Worm (Caenorhabditis elegans) whole organism, L2 larva: ENCODE data around the gene F09C8.1.

Source experiments
- R02D3.7 ChIP-seq: fragments of 150-350 bp; optimal IDR thresholded peaks from 2 replicates; lab custom pipeline; 2014; ENCODE audit warnings: missing biosample characterization, missing genetic modification characterization
- ama-1 ChIP-seq: fragments of 150-350 bp; optimal IDR thresholded peaks from 2 replicates; lab custom pipeline; 2018; ENCODE audit warnings: inconsistent platforms
- elt-3 ChIP-seq: sonication (generic microtip); optimal IDR thresholded peaks from 2 replicates; lab custom pipeline; 2017; ENCODE audit warnings: missing biosample characterization, missing genetic modification characterization
- fos-1 ChIP-seq: fragments of 150-350 bp; optimal IDR thresholded peaks from 2 replicates; lab custom pipeline; 2014; ENCODE audit warnings: missing biosample characterization, missing genetic modification characterization
- lin-13 ChIP-seq: fragments of 150-350 bp; optimal IDR thresholded peaks from 2 replicates; lab custom pipeline; 2014; ENCODE audit warnings: missing biosample characterization, missing genetic modification reagents, missing genetic modification characterization
- lsy-2 ChIP-seq, 2 experiments: fragments of 150-350 bp in 1 of 2; sonication (generic microtip) in 1 of 2; optimal IDR thresholded peaks; 2 replicates each; lab custom pipeline; 2014 to 2017; ENCODE audit warnings: missing biosample characterization in 2 of 2, missing genetic modification characterization in 2 of 2
- mab-5 ChIP-seq: fragments of 150-350 bp; optimal IDR thresholded peaks from 2 replicates; lab custom pipeline; 2014; ENCODE audit warnings: missing biosample characterization, missing genetic modification characterization
- nhr-237 ChIP-seq: fragments of 150-350 bp; optimal IDR thresholded peaks from 2 replicates; lab custom pipeline; 2014; ENCODE audit warnings: missing biosample characterization, missing genetic modification characterization
- nhr-25 ChIP-seq: fragments of 150-350 bp; sonication (generic microtip); optimal IDR thresholded peaks from 3 replicates; lab custom pipeline; 2014; ENCODE audit warnings: missing biosample characterization, missing genetic modification characterization
- skn-1 ChIP-seq: sonication (generic microtip); optimal IDR thresholded peaks from 2 replicates; lab custom pipeline; 2017; ENCODE audit warnings: missing biosample characterization, missing genetic modification characterization
- unc-39 ChIP-seq: fragments of 150-350 bp; optimal IDR thresholded peaks from 2 replicates; lab custom pipeline; 2014; ENCODE audit warnings: missing biosample characterization, missing genetic modification characterization
- unc-55 ChIP-seq: fragments of 150-350 bp; sonication (generic microtip); optimal IDR thresholded peaks from 3 replicates; lab custom pipeline; 2014; ENCODE audit warnings: missing biosample characterization, missing genetic modification reagents, missing genetic modification characterization
- ztf-11 ChIP-seq: sonication (generic microtip); optimal IDR thresholded peaks from 2 replicates; lab custom pipeline; 2017; ENCODE audit warnings: missing biosample characterization, missing genetic modification characterization

DNA sequence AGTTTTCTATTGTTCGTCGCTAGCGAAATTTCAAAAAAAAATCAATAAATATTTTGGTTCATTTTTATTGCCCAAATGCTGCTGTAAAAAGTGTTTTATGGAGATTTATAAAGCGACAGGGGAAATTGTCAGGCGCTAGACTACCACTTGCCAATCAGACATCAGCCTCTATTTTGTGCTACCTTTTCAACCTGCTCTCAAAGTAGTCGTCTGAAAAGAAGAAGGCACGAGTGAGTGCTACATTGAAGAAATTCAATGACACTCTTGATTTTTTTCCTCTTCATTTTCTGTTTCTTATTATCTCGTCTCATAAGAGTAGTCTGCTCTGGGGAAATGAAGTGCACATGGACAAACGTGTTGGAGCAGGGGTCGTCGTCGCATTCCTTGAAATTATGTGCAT lies 42.6 kb upstream of the F09C8.1 start:
- no peak for TF ChIP-seq R02D3.7 (tag; lab: Kevin White, UChicago)
- TF ChIP-seq unc-55 (GFP tag; lab: Kevin White, UChicago) = peak; percentile 95
- TF ChIP-seq unc-39 (tag; lab: Kevin White, UChicago) = no peak
- peak; percentile 49 for TF ChIP-seq nhr-25 (tag; lab: Kevin White, UChicago)
- TF ChIP-seq ama-1 = no peak
- TF ChIP-seq mab-5 (tag; lab: Kevin White, UChicago) = peak; percentile 36
- TF ChIP-seq elt-3 (tag; lab: Kevin White, UChicago) = no peak
- TF ChIP-seq ztf-11 (tag; lab: Kevin White, UChicago) = no peak
- TF ChIP-seq nhr-237 (tag; lab: Kevin White, UChicago) = no peak
- peak; percentile 66 for TF ChIP-seq lin-13 (GFP tag; lab: Kevin White, UChicago)
- peak; percentile 43 for TF ChIP-seq fos-1 (tag; lab: Kevin White, UChicago)
- peak; percentile 69 to 75 for TF ChIP-seq lsy-2 (tag; optimal IDR thresholded peaks at IDR 0.05; lab: Kevin White, UChicago)
- no peak for TF ChIP-seq skn-1 (tag; lab: Kevin White, UChicago)
